Fruit fly (Drosophila melanogaster): ENCODE measurements around the gene CG4911.

Gene CG4911

dm6 chr3L:9033999-9034626, 38.4 kb downstream of the CG4911 start (continued):
- TF ChIP-seq tll (GFP tag; optimal IDR thresholded peaks at IDR 0.05) (no peak), CG11247 (GFP tag; IDR thresholded peaks at IDR 0.05) (no peak), CG1024 (GFP tag; IDR thresholded peaks at IDR 0.05) (peak; percentile 63), CG6654 (GFP tag; optimal IDR thresholded peaks at IDR 0.05) (peak; percentile 31), HLH4C (GFP tag; IDR thresholded peaks at IDR 0.05; ENCODE audit: partially characterized antibody) (no peak), CG30020 (tag; optimal IDR thresholded peaks at IDR 0.05) (no peak), CG4730 (GFP tag; IDR thresholded peaks at IDR 0.05) (peak; percentile 59), vnd (GFP tag; IDR thresholded peaks at IDR 0.05; ENCODE audit: partially characterized antibody) (no peak), Doc3 (GFP tag; IDR thresholded peaks at IDR 0.05; ENCODE audit: partially characterized antibody) (no peak), Dip3 (GFP tag; optimal IDR thresholded peaks at IDR 0.05) (no peak), corto (GFP tag; optimal IDR thresholded peaks at IDR 0.05) (peak; percentile 28), sc (optimal IDR thresholded peaks at IDR 0.05) (no peak), sc (GFP tag; optimal IDR thresholded peaks at IDR 0.05) (peak; percentile 46), CG33557 (GFP tag; optimal IDR thresholded peaks at IDR 0.05) (peak; percentile 41), PHDP (tag; optimal IDR thresholded peaks at IDR 0.05) (peak; percentile 11), Gug (GFP tag; IDR thresholded peaks at IDR 0.05) (peak; percentile 33; the same call in 2 of the 4 replicates), Hsf (GFP tag; optimal IDR thresholded peaks at IDR 0.05) (peak; percentile 6), repo (GFP tag; optimal IDR thresholded peaks at IDR 0.05) (no peak), pita (GFP tag; optimal IDR thresholded peaks at IDR 0.05) (no peak), ab (GFP tag; optimal IDR thresholded peaks at IDR 0.05) (no peak), Doc2 (GFP tag; IDR thresholded peaks at IDR 0.05) (no peak), lmd (GFP tag; IDR thresholded peaks at IDR 0.05) (peak; percentile 67), CG11456 (GFP tag; IDR thresholded peaks at IDR 0.05) (no peak), CG4424 (GFP tag; optimal IDR thresholded peaks at IDR 0.05) (peak; percentile 83), CG14667 (GFP tag; IDR thresholded peaks at IDR 0.05) (peak; percentile 55), toy (GFP tag; IDR thresholded peaks at IDR 0.05) (no peak), ftz-f1 (GFP tag; optimal IDR thresholded peaks at IDR 0.05) (no peak), mld (GFP tag; IDR thresholded peaks at IDR 0.05; ENCODE audit: partially characterized antibody) (no peak), Dip2 (GFP tag; IDR thresholded peaks at IDR 0.05) (no peak), CG17912 (GFP tag; optimal IDR thresholded peaks at IDR 0.05) (no peak), unpg (GFP tag; optimal IDR thresholded peaks at IDR 0.05) (peak; percentile 3), CkIIα-i1 (GFP tag; IDR thresholded peaks at IDR 0.05) (no peak), CG4360 (GFP tag; IDR thresholded peaks at IDR 0.05) (peak; percentile 25; the same call in 1 of the 2 replicates), bsh (GFP tag; optimal IDR thresholded peaks at IDR 0.05) (peak in 1 of 2 experiments; percentile 67), fu2 (GFP tag; optimal IDR thresholded peaks at IDR 0.05) (no peak), ap (GFP tag; IDR thresholded peaks at IDR 0.05) (peak; percentile 59), CG11093 (GFP tag; IDR thresholded peaks at IDR 0.05) (peak; percentile 68; the same call in 2 of the 3 replicates), CG9932 (GFP tag; IDR thresholded peaks at IDR 0.05) (no peak), CG32767 (GFP tag; IDR thresholded peaks at IDR 0.05) (peak; percentile 68; the same call in 1 of the 2 replicates), vvl (GFP tag; IDR thresholded peaks at IDR 0.05) (peak; percentile 81), exex (tag; optimal IDR thresholded peaks at IDR 0.05) (no peak), unc-4 (GFP tag; IDR thresholded peaks at IDR 0.05; ENCODE audit: partially characterized antibody) (no peak), tup (GFP tag; optimal IDR thresholded peaks at IDR 0.05) (no peak), Mad (GFP tag; optimal IDR thresholded peaks at IDR 0.05) (no peak), CG10267 (tag; optimal IDR thresholded peaks at IDR 0.05) (peak; percentile 76), D (optimal IDR thresholded peaks at IDR 0.05) (no peak), D (GFP tag; optimal IDR thresholded peaks at IDR 0.05) (peak; percentile 78), fru (optimal IDR thresholded peaks at IDR 0.05) (no peak), CG6765 (GFP tag; optimal IDR thresholded peaks at IDR 0.05) (no peak), CG7372 (GFP tag; IDR thresholded peaks at IDR 0.05) (peak; percentile 17), CG7556 (GFP tag; optimal IDR thresholded peaks at IDR 0.05) (no peak)
